Worm (Caenorhabditis elegans) whole organism, late embryonic: Measurements from ENCODE around the gene C34F11.1.

ENCODE experiments used
- C08G9.2 ChIP-seq: sonication (generic microtip); optimal IDR thresholded peaks from 2 replicates; lab custom pipeline; 2016; ENCODE audit warnings: mild to moderate bottlenecking, missing genetic modification characterization, moderate library complexity, missing compliant biosample characterization
- F13H6.1 ChIP-seq: sonication (generic microtip); optimal IDR thresholded peaks from 2 replicates; lab custom pipeline; 2016; ENCODE audit warnings: missing genetic modification characterization, missing compliant biosample characterization
- K02D7.2 ChIP-seq: sonication (generic microtip); optimal IDR thresholded peaks from 2 replicates; lab custom pipeline; 2017; ENCODE audit warnings: mild to moderate bottlenecking, missing genetic modification characterization, missing compliant biosample characterization
- K09A11.1 ChIP-seq: sonication (generic microtip); optimal IDR thresholded peaks from 2 replicates; lab custom pipeline; 2017; ENCODE audit warnings: antibody characterized with exemption, mild to moderate bottlenecking, missing genetic modification characterization, missing compliant biosample characterization; ENCODE audit not compliant: insufficient read depth
- Y22D7AL.16 ChIP-seq: sonication (generic microtip); optimal IDR thresholded peaks from 2 replicates; lab custom pipeline; 2016; ENCODE audit warnings: missing genetic modification characterization, missing compliant biosample characterization
- ahr-1 ChIP-seq: sonication (generic microtip); optimal IDR thresholded peaks from 2 replicates; lab custom pipeline; 2016; ENCODE audit warnings: missing genetic modification characterization, missing compliant biosample characterization
- ceh-14 ChIP-seq: sonication (generic microtip); optimal IDR thresholded peaks from 2 replicates; lab custom pipeline; 2016; ENCODE audit warnings: missing genotype, missing genetic modification characterization, missing compliant biosample characterization
- ceh-18 ChIP-seq: sonication (generic microtip); optimal IDR thresholded peaks from 2 replicates; lab custom pipeline; 2016; ENCODE audit warnings: missing genetic modification characterization, missing compliant biosample characterization
- ceh-2 ChIP-seq: sonication (generic microtip); optimal IDR thresholded peaks from 2 replicates; lab custom pipeline; 2016; ENCODE audit warnings: missing genotype, missing genetic modification characterization, missing compliant biosample characterization
- ceh-22 ChIP-seq: sonication (generic microtip); optimal IDR thresholded peaks from 2 replicates; lab custom pipeline; 2017; ENCODE audit warnings: missing biosample characterization, missing genetic modification characterization
- ceh-24 ChIP-seq: sonication (generic microtip); optimal IDR thresholded peaks from 2 replicates; lab custom pipeline; 2016; ENCODE audit warnings: mild to moderate bottlenecking, missing genetic modification characterization, missing compliant biosample characterization
- ceh-30 ChIP-seq: fragments of 150-350 bp; optimal IDR thresholded peaks from 2 replicates; lab custom pipeline; 2014; ENCODE audit warnings: missing biosample characterization, missing genetic modification characterization
- ceh-34 ChIP-seq: sonication (generic microtip); optimal IDR thresholded peaks from 2 replicates; lab custom pipeline; 2016; ENCODE audit warnings: mild to moderate bottlenecking, missing genetic modification characterization, missing compliant biosample characterization
- ceh-45 ChIP-seq: fragments of 200-800 bp; sonication (Bioruptor generic); IDR thresholded peaks from 2 replicates; pipeline ENCODE4 v1.3.6; 2022; ENCODE audit warnings: missing genetic modification reagents, missing genetic modification characterization, missing compliant biosample characterization
- ceh-6 ChIP-seq: fragments of 200-800 bp; sonication (Bioruptor generic); optimal IDR thresholded peaks from 2 replicates; lab custom pipeline; 2018; ENCODE audit warnings: mild to moderate bottlenecking, missing genetic modification characterization, missing compliant biosample characterization
- ceh-9 ChIP-seq: sonication (generic microtip); optimal IDR thresholded peaks from 2 replicates; lab custom pipeline; 2016; ENCODE audit warnings: mild to moderate bottlenecking, missing genetic modification characterization, inconsistent platforms, missing compliant biosample characterization
- dmd-4 ChIP-seq: sonication (generic microtip); optimal IDR thresholded peaks from 2 replicates; lab custom pipeline; 2016; ENCODE audit warnings: borderline replicate concordance, missing genetic modification characterization, missing compliant biosample characterization
- elt-2 ChIP-seq: sonication (generic microtip); optimal IDR thresholded peaks from 2 replicates; lab custom pipeline; 2016; ENCODE audit warnings: missing genetic modification reagents, missing genetic modification characterization, missing compliant biosample characterization
- elt-4 ChIP-seq: sonication (generic microtip); optimal IDR thresholded peaks from 2 replicates; lab custom pipeline; 2016; ENCODE audit warnings: missing genetic modification characterization, missing compliant biosample characterization
- eyg-1 ChIP-seq: sonication (generic microtip); optimal IDR thresholded peaks from 2 replicates; lab custom pipeline; 2016; ENCODE audit warnings: missing genotype, missing genetic modification characterization, missing compliant biosample characterization
- fax-1 ChIP-seq: sonication (generic microtip); optimal IDR thresholded peaks from 2 replicates; lab custom pipeline; 2016; ENCODE audit warnings: missing genotype, missing genetic modification characterization, missing compliant biosample characterization
- fkh-10 ChIP-seq: fragments of 150-350 bp; optimal IDR thresholded peaks from 2 replicates; lab custom pipeline; 2014; ENCODE audit warnings: missing biosample characterization, missing genetic modification reagents, missing genetic modification characterization
- hlh-13 ChIP-seq: fragments of 200-800 bp; sonication (Bioruptor generic); optimal IDR thresholded peaks from 2 replicates; lab custom pipeline; 2018; ENCODE audit warnings: mild to moderate bottlenecking, missing genetic modification characterization, missing compliant biosample characterization
- hlh-15 ChIP-seq: sonication (generic microtip); optimal IDR thresholded peaks from 2 replicates; lab custom pipeline; 2016; ENCODE audit warnings: missing genetic modification characterization, missing compliant biosample characterization
- hlh-6 ChIP-seq: sonication (generic microtip); optimal IDR thresholded peaks from 2 replicates; lab custom pipeline; 2016; ENCODE audit warnings: missing genotype, missing genetic modification characterization, missing compliant biosample characterization
- hlh-8 ChIP-seq: sonication (generic microtip); optimal IDR thresholded peaks from 2 replicates; lab custom pipeline; 2016; ENCODE audit warnings: missing genotype, missing genetic modification characterization, missing compliant biosample characterization
- lim-6 ChIP-seq: sonication (generic microtip); optimal IDR thresholded peaks from 2 replicates; lab custom pipeline; 2016; ENCODE audit warnings: missing genetic modification characterization, missing compliant biosample characterization
- lin-11 ChIP-seq: fragments of 200-800 bp; sonication (Bioruptor generic); optimal IDR thresholded peaks from 2 replicates; lab custom pipeline; 2018; ENCODE audit warnings: mild to moderate bottlenecking, missing genetic modification characterization, missing compliant biosample characterization
- mec-3 ChIP-seq: sonication (generic microtip); optimal IDR thresholded peaks from 2 replicates; lab custom pipeline; 2016; ENCODE audit warnings: borderline replicate concordance, missing genetic modification characterization, missing compliant biosample characterization
- nhr-11 ChIP-seq: fragments of 150-350 bp; optimal IDR thresholded peaks from 2 replicates; lab custom pipeline; 2014; ENCODE audit warnings: missing biosample characterization, missing genetic modification characterization
- npax-4 ChIP-seq: sonication (generic microtip); optimal IDR thresholded peaks from 2 replicates; lab custom pipeline; 2016; ENCODE audit warnings: missing genetic modification characterization, missing compliant biosample characterization
- odd-2 ChIP-seq: sonication (generic microtip); optimal IDR thresholded peaks from 2 replicates; lab custom pipeline; 2017; ENCODE audit warnings: antibody characterized with exemption, mild to moderate bottlenecking, missing genetic modification characterization, missing compliant biosample characterization
- pag-3 ChIP-seq: sonication (generic microtip); optimal IDR thresholded peaks from 2 replicates; lab custom pipeline; 2016; ENCODE audit warnings: missing compliant biosample characterization, missing genetic modification characterization, borderline replicate concordance
- pax-1 ChIP-seq: fragments of 150-350 bp; optimal IDR thresholded peaks from 2 replicates; lab custom pipeline; 2014; ENCODE audit warnings: missing biosample characterization, missing genetic modification characterization
- pha-2 ChIP-seq: sonication (generic microtip); optimal IDR thresholded peaks from 2 replicates; lab custom pipeline; 2017; ENCODE audit warnings: mild to moderate bottlenecking, missing genetic modification characterization, missing compliant biosample characterization
- pha-4 ChIP-seq: fragments of 150-350 bp; optimal IDR thresholded peaks from 2 replicates; lab custom pipeline; 2018; ENCODE audit warnings: missing biosample characterization, missing genetic modification reagents, missing genetic modification characterization
- pros-1 ChIP-seq: fragments of 150-350 bp; optimal IDR thresholded peaks from 2 replicates; lab custom pipeline; 2014; ENCODE audit warnings: missing biosample characterization, missing genetic modification reagents, missing genetic modification characterization
- rnt-1 ChIP-seq: sonication (generic microtip); optimal IDR thresholded peaks from 2 replicates; lab custom pipeline; 2016; ENCODE audit warnings: missing genetic modification characterization, missing compliant biosample characterization
- sdc-2 ChIP-seq: sonication (generic microtip); optimal IDR thresholded peaks from 2 replicates; lab custom pipeline; 2016; ENCODE audit warnings: missing genotype, missing genetic modification characterization, missing compliant biosample characterization
- sox-2 ChIP-seq: fragments of 200-800 bp; sonication (Bioruptor generic); IDR thresholded peaks from 2 replicates; pipeline ENCODE4 v1.3.6; 2022; ENCODE audit warnings: missing genetic modification reagents, missing genetic modification characterization, missing compliant biosample characterization
- syd-9 ChIP-seq: sonication (generic microtip); optimal IDR thresholded peaks from 2 replicates; lab custom pipeline; 2016; ENCODE audit warnings: mild to moderate bottlenecking, missing genetic modification characterization, moderate library complexity, missing compliant biosample characterization
- unc-3 ChIP-seq, 2 experiments: fragments of 200-800 bp in 1 of 2; sonication (Bioruptor generic) in 1 of 2; sonication (generic microtip) in 1 of 2; conservative IDR thresholded peaks in 1 of 2; optimal IDR thresholded peaks in 1 of 2; 2 replicates each; pipeline versions ENCODE4 v1.3.6 to Lab custom; 2016 to 2022; ENCODE audit warnings: missing compliant biosample characterization in 2 of 2, missing genetic modification characterization in 2 of 2, missing genetic modification reagents in 1 of 2
- unc-42 ChIP-seq: sonication (generic microtip); optimal IDR thresholded peaks from 2 replicates; lab custom pipeline; 2016; ENCODE audit warnings: missing genotype, missing genetic modification characterization, missing compliant biosample characterization
- unc-55 ChIP-seq: sonication (generic microtip); optimal IDR thresholded peaks from 2 replicates; lab custom pipeline; 2017; ENCODE audit warnings: missing biosample characterization, missing genetic modification reagents, missing genetic modification characterization
- unc-86 ChIP-seq: sonication (generic microtip); optimal IDR thresholded peaks from 2 replicates; lab custom pipeline; 2016; ENCODE audit warnings: missing genetic modification characterization, missing compliant biosample characterization

C34F11.1 gene

DNA sequence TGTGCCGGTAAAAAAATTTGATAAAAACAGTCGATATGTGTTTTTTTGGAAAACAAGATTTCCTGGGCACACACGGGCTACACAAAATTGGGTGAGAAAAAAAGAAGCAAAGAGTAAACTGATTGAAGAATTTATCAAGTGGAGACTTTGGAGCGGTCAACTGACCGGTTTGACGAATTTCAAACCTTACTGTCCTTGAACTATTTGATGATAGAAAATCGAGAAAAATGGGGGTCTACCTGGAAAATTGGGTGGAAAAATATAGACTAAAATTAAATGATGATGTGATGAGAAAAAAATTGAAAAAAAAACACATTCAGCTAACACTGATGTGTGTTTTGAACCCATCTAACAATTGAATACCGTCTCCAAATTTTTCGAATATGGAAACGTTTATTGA, 1.9 kb upstream of the C34F11.1 start, which contains the start of gene C34F11.8:
Gene C34F11.8 (minus strand): TSS at position 135 of the 400 bp plus-strand sequence.
- TF ChIP-seq K09A11.1 (tag; lab: Kevin White, UChicago) (no peak), syd-9 (tag; lab: Kevin White, UChicago) (no peak), eyg-1 (no peak), ahr-1 (no peak), rnt-1 (tag; lab: Kevin White, UChicago) (no peak), fkh-10 (no peak), ceh-6 (GFP tag; lab: Kevin White, UChicago) (no peak), pag-3 (no peak), elt-4 (tag; lab: Kevin White, UChicago) (no peak), F13H6.1 (no peak), fax-1 (tag; lab: Kevin White, UChicago) (no peak), ceh-34 (tag; lab: Kevin White, UChicago) (no peak), npax-4 (tag; lab: Kevin White, UChicago) (no peak), ceh-9 (tag; lab: Kevin White, UChicago) (no peak)
- TF ChIP-seq, all 69 proteins: peak for 0

DNA sequence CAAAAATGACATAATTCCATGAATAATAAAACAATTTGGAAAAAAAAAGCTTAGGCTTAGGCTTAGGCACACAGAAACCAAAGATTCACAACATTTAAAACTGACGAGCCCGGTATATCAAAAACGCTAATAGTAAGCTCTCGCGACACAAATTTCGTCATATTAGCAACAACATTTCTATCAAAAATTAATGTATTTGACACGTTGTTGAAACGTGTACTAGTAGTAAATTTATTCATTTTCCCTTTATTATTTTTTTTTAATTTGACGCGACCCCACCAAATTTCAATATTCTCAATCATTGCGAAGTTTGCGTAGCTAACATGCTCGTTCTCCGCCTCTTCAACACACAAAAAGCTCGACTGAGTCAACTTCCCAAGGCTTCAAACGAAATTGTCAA, 805 bp upstream of the C34F11.1 start, which contains the start of gene C34F11.2:
Gene C34F11.2 (plus strand): TSS at position 301 of the 400 bp plus-strand sequence.
- no peak for TF ChIP-seq hlh-6 (tag; lab: Kevin White, UChicago)
- TF ChIP-seq fkh-10, result no peak
- TF ChIP-seq elt-2, result no peak
- TF ChIP-seq pag-3, result no peak
- TF ChIP-seq unc-86 (tag; lab: Kevin White, UChicago), result no peak
- TF ChIP-seq lin-11 (tag; lab: Kevin White, UChicago), result no peak
- TF ChIP-seq ceh-2 (tag; lab: Kevin White, UChicago), result no peak
- TF ChIP-seq ceh-14 (tag; lab: Kevin White, UChicago), result no peak
- TF ChIP-seq pax-1 (tag; lab: Kevin White, UChicago), result no peak
- no peak for TF ChIP-seq hlh-8 (tag; lab: Kevin White, UChicago)
- no peak for TF ChIP-seq ceh-22 (tag; lab: Kevin White, UChicago)
- no peak for TF ChIP-seq unc-3 (GFP tag; conservative IDR thresholded peaks at IDR 0.05; lab: Robert Waterston, UW)
- TF ChIP-seq unc-3 (tag; optimal IDR thresholded peaks at IDR 0.05; lab: Kevin White, UChicago), result no peak
- no peak for TF ChIP-seq Y22D7AL.16 (tag; lab: Kevin White, UChicago)
- no peak for TF ChIP-seq eyg-1
- no peak for TF ChIP-seq sox-2 (GFP tag; lab: Robert Waterston, UW)
- no peak for TF ChIP-seq mec-3 (tag; lab: Kevin White, UChicago)
- no peak for TF ChIP-seq K02D7.2
- TF ChIP-seq sdc-2 (tag; lab: Kevin White, UChicago), result no peak
- no peak for TF ChIP-seq hlh-15 (tag; lab: Kevin White, UChicago)
- TF ChIP-seq, all 69 proteins: peak for 0

DNA sequence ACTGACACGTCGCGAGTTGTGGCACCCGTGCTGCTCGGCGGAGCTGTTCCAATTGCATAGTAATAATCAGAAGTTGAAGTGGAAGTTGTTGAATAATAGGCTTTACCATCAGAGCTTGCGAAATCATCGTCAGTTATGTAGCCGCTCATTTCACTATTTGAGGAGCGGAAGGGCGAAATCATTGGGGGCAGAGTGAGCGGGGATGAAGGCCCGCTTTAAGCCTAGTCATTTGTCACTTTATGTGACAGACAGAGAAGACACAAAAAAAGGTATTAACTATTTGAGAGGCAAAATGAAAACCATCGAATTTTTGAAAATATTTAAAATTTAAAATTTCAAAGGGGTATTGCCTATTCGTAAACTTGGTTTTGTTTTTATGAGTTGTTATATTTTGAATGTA, 5.6 kb downstream of the C34F11.1 start:
- TF ChIP-seq fkh-10, result no peak
- TF ChIP-seq pha-2 (tag; lab: Kevin White, UChicago), result no peak
- TF ChIP-seq ceh-45 (GFP tag; lab: Robert Waterston, UW), result no peak
- TF ChIP-seq npax-4 (tag; lab: Kevin White, UChicago), result no peak
- TF ChIP-seq lin-11 (tag; lab: Kevin White, UChicago), result no peak
- TF ChIP-seq hlh-15 (tag; lab: Kevin White, UChicago), result no peak
- no peak for TF ChIP-seq pros-1
- TF ChIP-seq ceh-24 (tag; lab: Kevin White, UChicago), result no peak
- no peak for TF ChIP-seq ceh-6 (GFP tag; lab: Kevin White, UChicago)
- TF ChIP-seq unc-42 (tag; lab: Kevin White, UChicago), result no peak
- no peak for TF ChIP-seq syd-9 (tag; lab: Kevin White, UChicago)
- TF ChIP-seq pha-4 (tag; lab: Kevin White, UChicago), result no peak
- TF ChIP-seq, all 69 proteins: peak for 0

DNA sequence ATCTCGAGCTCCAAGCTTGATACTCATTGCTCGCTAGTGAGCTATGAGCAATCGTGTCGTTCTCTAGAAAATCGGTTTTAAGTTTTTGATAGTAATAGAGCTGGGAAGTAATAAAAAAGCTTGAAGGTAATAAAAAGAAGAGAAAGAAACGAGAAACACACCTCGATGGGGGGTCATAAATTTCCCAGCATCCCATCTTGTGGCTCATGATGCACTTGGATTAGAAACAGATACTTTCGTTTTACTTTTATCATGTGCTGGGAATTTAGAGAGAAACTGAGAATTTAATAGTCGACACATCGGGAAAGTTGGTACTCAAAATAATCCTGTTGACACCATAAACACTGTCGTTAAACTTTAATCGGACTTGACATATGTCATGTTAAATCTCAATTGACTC, 7.9 kb downstream of the C34F11.1 start:
- no peak for TF ChIP-seq ceh-18
- no peak for TF ChIP-seq pha-4 (tag; lab: Kevin White, UChicago)
- TF ChIP-seq ceh-30, result no peak
- no peak for TF ChIP-seq ceh-22 (tag; lab: Kevin White, UChicago)
- TF ChIP-seq ceh-34 (tag; lab: Kevin White, UChicago), result no peak
- no peak for TF ChIP-seq mec-3 (tag; lab: Kevin White, UChicago)
- no peak for TF ChIP-seq sdc-2 (tag; lab: Kevin White, UChicago)
- no peak for TF ChIP-seq dmd-4 (tag; lab: Kevin White, UChicago)
- no peak for TF ChIP-seq pag-3
- no peak for TF ChIP-seq lin-11 (tag; lab: Kevin White, UChicago)
- no peak for TF ChIP-seq unc-55 (GFP tag; lab: Kevin White, UChicago)
- no peak for TF ChIP-seq nhr-11
- no peak for TF ChIP-seq C08G9.2 (tag; lab: Kevin White, UChicago)
- TF ChIP-seq lim-6 (tag; lab: Kevin White, UChicago), result no peak
- TF ChIP-seq ceh-24 (tag; lab: Kevin White, UChicago), result no peak
- TF ChIP-seq K02D7.2, result no peak
- no peak for TF ChIP-seq hlh-15 (tag; lab: Kevin White, UChicago)
- no peak for TF ChIP-seq hlh-13
- no peak for TF ChIP-seq odd-2 (tag; lab: Kevin White, UChicago)
